Worm (Caenorhabditis elegans) whole organism, L2 larva: ENCODE data around the gene C50A2.3.

ENCODE experiments used
- dmd-4 ChIP-seq: sonication (generic microtip); optimal IDR thresholded peaks from 2 replicates; lab custom pipeline; 2017; ENCODE audit warnings: missing biosample characterization, missing genetic modification characterization
- fos-1 ChIP-seq: fragments of 150-350 bp; optimal IDR thresholded peaks from 2 replicates; lab custom pipeline; 2014; ENCODE audit warnings: missing biosample characterization, missing genetic modification characterization
- nhr-237 ChIP-seq: fragments of 150-350 bp; optimal IDR thresholded peaks from 2 replicates; lab custom pipeline; 2014; ENCODE audit warnings: missing biosample characterization, missing genetic modification characterization

- no peak for TF ChIP-seq fos-1
- no peak for TF ChIP-seq dmd-4
- no peak for TF ChIP-seq nhr-237 (tag; lab: Kevin White, UChicago)
These were observed 2.6 kb upstream of the C50A2.3 start, which contains the start of gene ets-8 for ce11 chrIV:1160386-1160785.
